Worm (Caenorhabditis elegans) whole organism, midembryonic: ENCODE results near the gene C35D6.13.

Experiments used
- T22C8.4 ChIP-seq: fragments of 200-800 bp; sonication (Bioruptor generic); IDR thresholded peaks from 2 replicates; pipeline ENCODE4 v1.3.6; 2022; ENCODE audit warnings: missing genetic modification characterization, missing compliant biosample characterization
- cog-1 ChIP-seq: sonication (generic microtip); optimal IDR thresholded peaks from 2 replicates; lab custom pipeline; 2016; ENCODE audit warnings: missing genetic modification characterization, missing compliant biosample characterization
- flt-1 ChIP-seq: fragments of 200-800 bp; sonication (Bioruptor generic); IDR thresholded peaks from 2 replicates; pipeline ENCODE4 v1.3.6; 2022; ENCODE audit warnings: missing genetic modification characterization, missing compliant biosample characterization
- klf-2 ChIP-seq: fragments of 200-800 bp; sonication (Bioruptor generic); conservative IDR thresholded peaks from 2 replicates; pipeline ENCODE4 v1.3.6; 2022; ENCODE audit warnings: missing genetic modification reagents, missing genetic modification characterization, missing compliant biosample characterization
- ref-1 ChIP-seq: fragments of 200-800 bp; sonication (Bioruptor generic); conservative IDR thresholded peaks from 2 replicates; pipeline ENCODE4 v1.3.6; 2022; ENCODE audit warnings: missing genetic modification reagents, missing genetic modification characterization, missing compliant biosample characterization
- ztf-23 ChIP-seq: fragments of 200-800 bp; sonication (Bioruptor generic); IDR thresholded peaks from 2 replicates; pipeline ENCODE4 v1.3.6; 2022; ENCODE audit warnings: missing genetic modification reagents, missing genetic modification characterization, missing compliant biosample characterization
- ztf-29 ChIP-seq: fragments of 200-800 bp; sonication (Bioruptor generic); IDR thresholded peaks from 2 replicates; pipeline ENCODE4 v1.3.6; 2022; ENCODE audit warnings: missing genetic modification reagents, missing genetic modification characterization, missing compliant biosample characterization

ce11 chrIV:16328519-16328918 is 8.3 kb upstream of the C35D6.13 start, which contains the start of gene K03D3.2:
- TF ChIP-seq ref-1 (GFP tag; lab: Robert Waterston, UW): no peak
- TF ChIP-seq ztf-29: no peak
- TF ChIP-seq cog-1 (tag; lab: Kevin White, UChicago): no peak
- no peak for TF ChIP-seq T22C8.4
- TF ChIP-seq flt-1 (GFP tag; lab: Robert Waterston, UW): no peak
- no peak for TF ChIP-seq ztf-23 (GFP tag; lab: Robert Waterston, UW)
- TF ChIP-seq klf-2 (GFP tag; lab: Robert Waterston, UW): no peak
